Fruit fly (Drosophila melanogaster) whole organism, embryonic: Measurements from ENCODE around the gene CG7430.

Experiments used
- Atf3 ChIP-seq: fragments of 200-800 bp; sonication (Bioruptor generic); optimal IDR thresholded peaks from 3 replicates; lab custom pipeline; 2016; ENCODE audit warnings: missing biosample characterization, missing genetic modification characterization
- CG11695 ChIP-seq: fragments of 200-800 bp; sonication (Bioruptor generic); IDR thresholded peaks from 3 replicates; pipeline ENCODE4 v1.3.6; 2022; ENCODE audit warnings: missing biosample characterization, missing genetic modification characterization
- CG11723 ChIP-seq: fragments of 200-800 bp; sonication (Bioruptor generic); optimal IDR thresholded peaks from 2 replicates; lab custom pipeline; 2017; ENCODE audit warnings: missing biosample characterization, mild to moderate bottlenecking, missing genetic modification characterization
- CG12155 ChIP-seq: fragments of 200-800 bp; sonication (Bioruptor generic); optimal IDR thresholded peaks from 3 replicates; lab custom pipeline; 2016; ENCODE audit warnings: missing biosample characterization, missing genetic modification characterization
- CG12236 ChIP-seq: fragments of 200-800 bp; sonication (Bioruptor generic); optimal IDR thresholded peaks from 2 replicates; lab custom pipeline; 2016; ENCODE audit warnings: missing biosample characterization, missing genetic modification characterization
- CG1233 ChIP-seq: fragments of 200-800 bp; sonication (Bioruptor generic); optimal IDR thresholded peaks from 4 replicates; lab custom pipeline; 2018; ENCODE audit warnings: missing biosample characterization, mild to moderate bottlenecking, missing genetic modification characterization
- CG12942 ChIP-seq: fragments of 200-800 bp; sonication (Bioruptor generic); optimal IDR thresholded peaks from 3 replicates; lab custom pipeline; 2016; ENCODE audit warnings: missing biosample characterization, missing genetic modification characterization
- CG13424 ChIP-seq: fragments of 200-800 bp; sonication (Bioruptor generic); optimal IDR thresholded peaks from 2 replicates; lab custom pipeline; 2019; ENCODE audit warnings: missing biosample characterization, mild to moderate bottlenecking, missing genetic modification characterization, moderate library complexity
- CG14860 ChIP-seq: fragments of 200-800 bp; sonication (Bioruptor generic); IDR thresholded peaks from 3 replicates; pipeline ENCODE4 v1.3.6; 2022; ENCODE audit warnings: missing biosample characterization, missing genetic modification characterization; ENCODE audit not compliant: partially characterized antibody
- CG15601 ChIP-seq: fragments of 200-800 bp; sonication (Bioruptor generic); optimal IDR thresholded peaks from 3 replicates; lab custom pipeline; 2019; ENCODE audit warnings: missing biosample characterization, mild to moderate bottlenecking, missing genetic modification characterization, moderate library complexity
- CG2199 ChIP-seq: fragments of 200-800 bp; sonication (Bioruptor generic); IDR thresholded peaks from 3 replicates; pipeline ENCODE4 v1.3.6; 2022; ENCODE audit warnings: missing biosample characterization, missing genetic modification characterization
- CG31441 ChIP-seq: fragments of 200-800 bp; sonication (Bioruptor generic); IDR thresholded peaks from 2 replicates; pipeline ENCODE4 v1.3.6; 2022; ENCODE audit warnings: missing biosample characterization, missing genetic modification characterization
- CG32767 ChIP-seq: fragments of 200-800 bp; sonication (Bioruptor generic); IDR thresholded peaks from 2 replicates; pipeline ENCODE4 v1.3.6; 2022; ENCODE audit warnings: missing biosample characterization, missing genetic modification characterization
- CG33213 ChIP-seq: fragments of 200-800 bp; sonication (Bioruptor generic); optimal IDR thresholded peaks from 3 replicates; lab custom pipeline; 2016; ENCODE audit warnings: missing biosample characterization, missing genetic modification characterization
- CG4424 ChIP-seq: fragments of 200-800 bp; sonication (Bioruptor generic); optimal IDR thresholded peaks from 3 replicates; lab custom pipeline; 2016; ENCODE audit warnings: missing biosample characterization, missing genetic modification characterization
- CG4730 ChIP-seq: fragments of 200-800 bp; sonication (Bioruptor generic); IDR thresholded peaks from 2 replicates; pipeline ENCODE4 v1.3.6; 2022; ENCODE audit warnings: missing biosample characterization, missing genetic modification characterization
- CG4854 ChIP-seq: fragments of 200-800 bp; sonication (Bioruptor generic); optimal IDR thresholded peaks from 2 replicates; lab custom pipeline; 2016; ENCODE audit warnings: missing biosample characterization, missing genetic modification characterization, inconsistent platforms
- CG5245 ChIP-seq: fragments of 200-800 bp; sonication (Bioruptor generic); optimal IDR thresholded peaks from 3 replicates; lab custom pipeline; 2016; ENCODE audit warnings: missing biosample characterization, missing genetic modification characterization
- CG7357 ChIP-seq: fragments of 200-800 bp; sonication (Bioruptor generic); IDR thresholded peaks from 3 replicates; pipeline ENCODE4 v1.3.6; 2022; ENCODE audit warnings: missing biosample characterization, missing genetic modification characterization
- CG7372 ChIP-seq: fragments of 200-800 bp; sonication (Bioruptor generic); IDR thresholded peaks from 2 replicates; pipeline ENCODE4 v1.3.6; 2022; ENCODE audit warnings: missing biosample characterization, missing genetic modification characterization
- CG7786 ChIP-seq: fragments of 200-800 bp; sonication (Bioruptor generic); optimal IDR thresholded peaks from 2 replicates; lab custom pipeline; 2016; ENCODE audit warnings: missing biosample characterization, missing genetic modification characterization
- CG7987 ChIP-seq: fragments of 200-800 bp; sonication (Bioruptor generic); optimal IDR thresholded peaks from 2 replicates; lab custom pipeline; 2018; ENCODE audit warnings: missing biosample characterization, mild to moderate bottlenecking, missing genetic modification characterization, moderate library complexity
- CG8478 ChIP-seq: fragments of >200 bp; optimal IDR thresholded peaks from 2 replicates; lab custom pipeline; 2018
- CoRest ChIP-seq: fragments of 200-800 bp; sonication (Bioruptor generic); optimal IDR thresholded peaks from 3 replicates; lab custom pipeline; 2018; ENCODE audit warnings: missing biosample characterization, mild to moderate bottlenecking, missing genetic modification characterization, moderate library complexity
- Dbx ChIP-seq: fragments of 200-800 bp; sonication (Bioruptor generic); IDR thresholded peaks from 3 replicates; pipeline ENCODE4 v1.3.6; 2022; ENCODE audit warnings: missing biosample characterization, missing genetic modification characterization
- Eip74EF ChIP-seq, 2 experiments: fragments of 200-800 bp in 1 of 2; fragments of >200 bp in 1 of 2; sonication (Bioruptor generic) in 1 of 2; optimal IDR thresholded peaks; 2 replicates each; lab custom pipeline; 2017 to 2019; ENCODE audit warnings: missing biosample characterization in 2 of 2, missing genetic modification characterization in 2 of 2, mild to moderate bottlenecking in 1 of 2, moderate library complexity in 1 of 2
- Gug ChIP-seq: fragments of 200-800 bp; sonication (Bioruptor generic); IDR thresholded peaks from 4 replicates; pipeline ENCODE4 v1.3.6; 2022; ENCODE audit warnings: missing biosample characterization, missing genetic modification characterization
- Nf-YA ChIP-seq: fragments of 200-800 bp; sonication (Bioruptor generic); IDR thresholded peaks from 2 replicates; pipeline ENCODE4 v1.3.6; 2022; ENCODE audit warnings: missing biosample characterization, missing genetic modification characterization
- Ravus ChIP-seq: fragments of 200-800 bp; sonication (Bioruptor generic); IDR thresholded peaks from 2 replicates; pipeline ENCODE4 v1.3.6; 2022; ENCODE audit warnings: missing biosample characterization, missing genetic modification characterization
- Spps ChIP-seq: fragments of 200-800 bp; sonication (Bioruptor generic); optimal IDR thresholded peaks from 2 replicates; lab custom pipeline; 2018; ENCODE audit warnings: missing biosample characterization, mild to moderate bottlenecking, missing genetic modification characterization
- TFAM ChIP-seq: fragments of 200-800 bp; sonication (Bioruptor generic); optimal IDR thresholded peaks from 2 replicates; lab custom pipeline; 2017; ENCODE audit warnings: missing biosample characterization, missing genetic modification characterization, inconsistent platforms
- Trl ChIP-seq, 3 experiments: fragments of >200 bp in 2 of 3; fragments of 200-800 bp in 1 of 3; sonication (Bioruptor generic) in 1 of 3; optimal IDR thresholded peaks; 2 replicates in 1 of 3; 3 replicates in 2 of 3; lab custom pipeline; 2016 to 2017; ENCODE audit warnings: missing biosample characterization in 1 of 3, missing genetic modification characterization in 1 of 3
- ab ChIP-seq: fragments of 200-800 bp; sonication (Bioruptor generic); optimal IDR thresholded peaks from 2 replicates; lab custom pipeline; 2016; ENCODE audit warnings: missing biosample characterization, missing genetic modification characterization
- amos ChIP-seq: fragments of 200-800 bp; sonication (Bioruptor generic); IDR thresholded peaks from 2 replicates; pipeline ENCODE4 v1.3.6; 2022; ENCODE audit warnings: missing biosample characterization, missing genetic modification characterization; ENCODE audit not compliant: partially characterized antibody
- ara ChIP-seq: fragments of 200-800 bp; sonication (Bioruptor generic); IDR thresholded peaks from 2 replicates; pipeline ENCODE4 v1.3.6; 2022; ENCODE audit warnings: missing biosample characterization, missing genetic modification characterization
- ase ChIP-seq: fragments of 200-800 bp; sonication (Bioruptor generic); IDR thresholded peaks from 3 replicates; pipeline ENCODE4 v1.3.6; 2022; ENCODE audit warnings: missing biosample characterization, missing genetic modification characterization
- cwo ChIP-seq: fragments of 200-800 bp; sonication (Bioruptor generic); optimal IDR thresholded peaks from 3 replicates; lab custom pipeline; 2017; ENCODE audit warnings: missing biosample characterization, missing genetic modification characterization, mild to moderate bottlenecking, moderate library complexity, missing genetic modification reagents
- dmrt99B ChIP-seq: fragments of 200-800 bp; sonication (Bioruptor generic); optimal IDR thresholded peaks from 2 replicates; lab custom pipeline; 2018; ENCODE audit warnings: missing biosample characterization, mild to moderate bottlenecking, missing genetic modification characterization, moderate library complexity
- dysf ChIP-seq: fragments of 200-800 bp; sonication (Bioruptor generic); IDR thresholded peaks from 3 replicates; pipeline ENCODE4 v1.3.6; 2022; ENCODE audit warnings: missing biosample characterization, missing genetic modification characterization
- emc ChIP-seq: fragments of 200-800 bp; sonication (Bioruptor generic); optimal IDR thresholded peaks from 2 replicates; lab custom pipeline; 2016; ENCODE audit warnings: missing biosample characterization, missing genetic modification characterization
- her ChIP-seq: fragments of 200-800 bp; sonication (Bioruptor generic); optimal IDR thresholded peaks from 2 replicates; lab custom pipeline; 2016; ENCODE audit warnings: missing biosample characterization, missing genetic modification characterization
- kay ChIP-seq: fragments of 200-800 bp; sonication (Bioruptor generic); optimal IDR thresholded peaks from 2 replicates; lab custom pipeline; 2016; ENCODE audit warnings: missing biosample characterization, missing genetic modification characterization
- lab ChIP-seq: fragments of 200-800 bp; sonication (Bioruptor generic); optimal IDR thresholded peaks from 3 replicates; lab custom pipeline; 2017; ENCODE audit warnings: missing biosample characterization, missing genetic modification characterization, mild to moderate bottlenecking, moderate library complexity, missing genetic modification reagents
- nerfin-2 ChIP-seq: fragments of 200-800 bp; sonication (Bioruptor generic); IDR thresholded peaks from 2 replicates; pipeline ENCODE4 v1.3.6; 2022; ENCODE audit warnings: missing biosample characterization, missing genetic modification characterization; ENCODE audit not compliant: partially characterized antibody
- oc ChIP-seq: fragments of 200-800 bp; sonication (Bioruptor generic); optimal IDR thresholded peaks from 2 replicates; lab custom pipeline; 2018; ENCODE audit warnings: missing biosample characterization, mild to moderate bottlenecking, missing genetic modification characterization, moderate library complexity
- slp2 ChIP-seq: fragments of 200-800 bp; sonication (Bioruptor generic); optimal IDR thresholded peaks from 2 replicates; lab custom pipeline; 2016; ENCODE audit warnings: missing biosample characterization, missing genetic modification characterization
- sr ChIP-seq: fragments of 200-800 bp; sonication (Bioruptor generic); IDR thresholded peaks from 3 replicates; pipeline ENCODE4 v1.3.6; 2022; ENCODE audit warnings: missing biosample characterization, missing genetic modification characterization
- stwl ChIP-seq: fragments of 200-800 bp; sonication (Bioruptor generic); optimal IDR thresholded peaks from 3 replicates; lab custom pipeline; 2018; ENCODE audit warnings: missing biosample characterization, mild to moderate bottlenecking, missing genetic modification characterization, moderate library complexity
- tap ChIP-seq: fragments of 200-800 bp; optimal IDR thresholded peaks from 3 replicates; lab custom pipeline; 2019; ENCODE audit warnings: missing biosample characterization, mild to moderate bottlenecking, missing genetic modification characterization, moderate library complexity
- tio ChIP-seq: fragments of 200-800 bp; sonication (Bioruptor generic); optimal IDR thresholded peaks from 2 replicates; lab custom pipeline; 2017; ENCODE audit warnings: missing biosample characterization, missing genetic modification characterization, inconsistent platforms
- tna ChIP-seq: fragments of 200-800 bp; sonication (Bioruptor generic); IDR thresholded peaks from 2 replicates; pipeline ENCODE4 v1.3.6; 2022; ENCODE audit warnings: missing biosample characterization, missing genetic modification characterization; ENCODE audit not compliant: partially characterized antibody
- zen2 ChIP-seq: fragments of 200-800 bp; sonication (Bioruptor generic); IDR thresholded peaks from 3 replicates; pipeline ENCODE4 v1.3.6; 2022; ENCODE audit warnings: missing biosample characterization, missing genetic modification characterization; ENCODE audit not compliant: partially characterized antibody

CG7430 gene

DNA sequence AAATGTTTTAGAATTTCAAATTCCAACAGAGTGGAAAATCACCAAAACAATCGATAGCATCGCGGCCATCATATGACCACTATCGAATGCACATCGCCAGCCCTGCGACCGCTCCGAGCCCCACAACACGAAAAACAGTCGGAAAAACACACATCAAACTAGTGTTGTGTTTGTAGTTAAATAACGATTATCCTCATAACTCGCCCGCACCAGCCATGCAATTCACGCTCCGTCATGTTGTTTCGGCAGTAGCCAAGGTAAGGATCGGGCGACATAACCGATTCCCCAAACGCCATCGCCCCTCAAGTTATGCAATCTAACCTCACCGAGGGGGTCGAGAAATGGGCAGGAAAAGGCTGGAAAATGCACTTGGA lies 253 bp downstream of the CG7430 start (continued):
- TF ChIP-seq CoRest (tag; lab: Kevin White, UChicago) (no peak), CG14860 (peak; percentile 29; the same call in 1 of the 3 replicates), CG12236 (GFP tag; lab: Kevin White, UChicago) (no peak), cwo (GFP tag; lab: Kevin White, UChicago) (no peak), CG7987 (no peak), TFAM (GFP tag; lab: Kevin White, UChicago) (no peak), zen2 (peak; percentile 65), ab (GFP tag; lab: Kevin White, UChicago) (no peak), stwl (tag; lab: Kevin White, UChicago) (no peak), CG12155 (GFP tag; lab: Kevin White, UChicago) (no peak), CG4854 (no peak), tio (no peak), Dbx (GFP tag; lab: Robert Waterston, UW) (peak; percentile 6; the same call in 1 of the 3 replicates), sr (GFP tag; lab: Robert Waterston, UW) (no peak), CG4424 (GFP tag; lab: Kevin White, UChicago) (no peak), nerfin-2 (GFP tag; lab: Robert Waterston, UW) (peak; percentile 68), CG32767 (GFP tag; lab: Robert Waterston, UW) (no peak), CG5245 (GFP tag; lab: Kevin White, UChicago) (no peak), slp2 (GFP tag; lab: Kevin White, UChicago) (no peak), CG1233 (GFP tag; lab: Kevin White, UChicago) (no peak), CG33213 (GFP tag; lab: Kevin White, UChicago) (no peak), ara (GFP tag; lab: Robert Waterston, UW) (no peak), emc (GFP tag; lab: Kevin White, UChicago) (no peak), kay (GFP tag; lab: Kevin White, UChicago) (no peak), Trl (optimal IDR thresholded peaks at IDR 0.05; lab: Kevin White, UChicago) (no peak), Trl (GFP tag; optimal IDR thresholded peaks at IDR 0.05; lab: Kevin White, UChicago) (no peak), CG2199 (GFP tag; lab: Robert Waterston, UW) (no peak), Gug (GFP tag; lab: Robert Waterston, UW) (peak; percentile 38; the same call in 1 of the 4 replicates), CG13424 (tag; lab: Kevin White, UChicago) (no peak), amos (peak; percentile 83), CG11723 (GFP tag; lab: Kevin White, UChicago) (no peak), Spps (no peak), CG31441 (GFP tag; lab: Robert Waterston, UW) (no peak), CG12942 (GFP tag; lab: Kevin White, UChicago) (no peak), tap (no peak), ase (GFP tag; lab: Robert Waterston, UW) (no peak), CG7357 (GFP tag; lab: Robert Waterston, UW) (no peak), oc (tag; lab: Kevin White, UChicago) (no peak), her (no peak), dmrt99B (tag; lab: Kevin White, UChicago) (no peak), CG4730 (GFP tag; lab: Robert Waterston, UW) (no peak), Nf-YA (no peak), CG7786 (GFP tag; lab: Kevin White, UChicago) (no peak), CG15601 (no peak), Eip74EF (GFP tag; optimal IDR thresholded peaks at IDR 0.05; lab: Kevin White, UChicago) (no peak), Ravus (GFP tag; lab: Robert Waterston, UW) (no peak), Atf3 (GFP tag; lab: Kevin White, UChicago) (no peak), CG11695 (no peak), dysf (GFP tag; lab: Robert Waterston, UW) (0 out of 3 replicates have a peak, but pooled peaks have one; percentile 15), CG8478 (lab: Kevin White, UChicago) (no peak), lab (GFP tag; lab: Kevin White, UChicago) (no peak), CG7372 (no peak), tna (GFP tag; lab: Robert Waterston, UW) (peak; percentile 72)
